Worm (Caenorhabditis elegans) whole organism, L4 larva: ENCODE results near the gene srsx-37.

Experiments used
- F26F4.8 ChIP-seq: fragments of 200-800 bp; sonication (Bioruptor generic); conservative IDR thresholded peaks from 2 replicates; pipeline ENCODE4 v1.3.6; 2022; ENCODE audit warnings: missing genetic modification characterization, missing compliant biosample characterization
- F37D6.2 ChIP-seq: sonication (generic microtip); optimal IDR thresholded peaks from 2 replicates; lab custom pipeline; 2016; ENCODE audit warnings: mild to moderate bottlenecking, missing genetic modification characterization, missing compliant biosample characterization
- F49E8.2 ChIP-seq: sonication (generic microtip); optimal IDR thresholded peaks from 2 replicates; lab custom pipeline; 2016; ENCODE audit warnings: missing compliant biosample characterization, mild to moderate bottlenecking, missing genetic modification characterization, borderline replicate concordance
- R02D3.7 ChIP-seq: fragments of 150-350 bp; sonication (generic microtip); optimal IDR thresholded peaks from 3 replicates; lab custom pipeline; 2014; ENCODE audit warnings: missing biosample characterization, missing genetic modification characterization
- T20F7.1 ChIP-seq: fragments of 200-800 bp; sonication (Bioruptor generic); optimal IDR thresholded peaks from 2 replicates; lab custom pipeline; 2018; ENCODE audit warnings: mild to moderate bottlenecking, missing genetic modification characterization, missing compliant biosample characterization
- T26A8.4 ChIP-seq: fragments of 200-800 bp; sonication (Bioruptor generic); IDR thresholded peaks from 2 replicates; pipeline ENCODE4 v1.3.6; 2022; ENCODE audit warnings: missing genetic modification characterization, missing compliant biosample characterization
- Y105C5A.15 ChIP-seq: fragments of 200-800 bp; sonication (Bioruptor generic); IDR thresholded peaks from 2 replicates; pipeline ENCODE4 v1.3.6; 2022; ENCODE audit warnings: missing genetic modification characterization, missing compliant biosample characterization
- ZK337.2 ChIP-seq: fragments of 200-800 bp; sonication (Bioruptor generic); IDR thresholded peaks from 2 replicates; pipeline ENCODE4 v1.3.6; 2022; ENCODE audit warnings: missing genetic modification reagents, missing genetic modification characterization, missing compliant biosample characterization
- aly-2 ChIP-seq: sonication (generic microtip); optimal IDR thresholded peaks from 2 replicates; lab custom pipeline; 2018; ENCODE audit warnings: missing biosample characterization, missing genetic modification characterization
- ama-1 ChIP-seq: fragments of 150-350 bp; optimal IDR thresholded peaks from 2 replicates; lab custom pipeline; 2014; ENCODE audit warnings: inconsistent platforms, mixed read lengths
- ceh-44 ChIP-seq: fragments of 200-800 bp; sonication (Bioruptor generic); IDR thresholded peaks from 2 replicates; pipeline ENCODE4 v1.3.6; 2022; ENCODE audit warnings: missing genetic modification reagents, missing genetic modification characterization, missing compliant biosample characterization
- ceh-82 ChIP-seq: sonication (generic microtip); optimal IDR thresholded peaks from 2 replicates; lab custom pipeline; 2017; ENCODE audit warnings: missing biosample characterization, missing genetic modification characterization
- dmd-6 ChIP-seq: fragments of 200-800 bp; sonication (Bioruptor generic); IDR thresholded peaks from 2 replicates; pipeline ENCODE4 v1.3.6; 2022; ENCODE audit warnings: missing genetic modification reagents, missing genetic modification characterization, missing compliant biosample characterization
- dpl-1 ChIP-seq: fragments of 150-350 bp; optimal IDR thresholded peaks from 2 replicates; lab custom pipeline; 2014; ENCODE audit warnings: missing biosample characterization, missing genetic modification reagents, missing genetic modification characterization
- dve-1 ChIP-seq: sonication (generic microtip); optimal IDR thresholded peaks from 2 replicates; lab custom pipeline; 2017; ENCODE audit warnings: antibody characterized with exemption, mild to moderate bottlenecking, missing genetic modification characterization, missing compliant biosample characterization; ENCODE audit not compliant: insufficient read depth
- egl-43 ChIP-seq: fragments of 200-800 bp; sonication (Bioruptor generic); IDR thresholded peaks from 2 replicates; pipeline ENCODE4 v1.3.6; 2022; ENCODE audit warnings: missing genetic modification reagents, missing genetic modification characterization, missing compliant biosample characterization
- hif-1 ChIP-seq, 2 experiments: sonication (generic microtip); optimal IDR thresholded peaks; 2 replicates each; lab custom pipeline; 2016 to 2017; ENCODE audit warnings: missing compliant biosample characterization in 2 of 2, missing genetic modification characterization in 2 of 2, missing genetic modification reagents in 2 of 2, missing genotype in 2 of 2, mild to moderate bottlenecking in 1 of 2
- hlh-30 ChIP-seq: sonication (generic microtip); optimal IDR thresholded peaks from 2 replicates; lab custom pipeline; 2017; ENCODE audit warnings: antibody characterized with exemption, mild to moderate bottlenecking, missing genetic modification characterization, missing compliant biosample characterization; ENCODE audit not compliant: insufficient read depth
- hmg-1.1 ChIP-seq: fragments of 200-800 bp; sonication (Bioruptor generic); IDR thresholded peaks from 2 replicates; pipeline ENCODE4 v1.3.6; 2022; ENCODE audit warnings: missing genetic modification reagents, missing genetic modification characterization, missing compliant biosample characterization
- lin-13 ChIP-seq: fragments of 150-350 bp; optimal IDR thresholded peaks from 2 replicates; lab custom pipeline; 2014; ENCODE audit warnings: missing biosample characterization, missing genetic modification reagents, missing genetic modification characterization
- lin-15B ChIP-seq: fragments of 150-350 bp; sonication (generic microtip); optimal IDR thresholded peaks from 3 replicates; lab custom pipeline; 2014; ENCODE audit warnings: missing biosample characterization, missing genetic modification characterization
- madf-5 ChIP-seq, 2 experiments: fragments of 200-800 bp; sonication (Bioruptor generic); IDR thresholded peaks; 2 replicates each; pipeline ENCODE4 v1.3.6; 2022; ENCODE audit warnings: missing compliant biosample characterization in 2 of 2, missing genetic modification characterization in 2 of 2
- mdl-1 ChIP-seq, 2 experiments: fragments of 150-350 bp in 1 of 2; sonication (generic microtip) in 1 of 2; optimal IDR thresholded peaks; 2 replicates each; lab custom pipeline; 2014 to 2017; ENCODE audit warnings: missing biosample characterization in 2 of 2, missing genetic modification characterization in 2 of 2
- mep-1 ChIP-seq: fragments of 150-350 bp; sonication (generic microtip); optimal IDR thresholded peaks from 3 replicates; lab custom pipeline; 2014; ENCODE audit warnings: missing biosample characterization, missing genetic modification characterization
- nhr-10 ChIP-seq: fragments of 150-350 bp; optimal IDR thresholded peaks from 2 replicates; lab custom pipeline; 2014; ENCODE audit warnings: missing biosample characterization, missing genetic modification characterization
- nhr-111 ChIP-seq: fragments of 200-800 bp; sonication (Bioruptor generic); optimal IDR thresholded peaks from 2 replicates; lab custom pipeline; 2018; ENCODE audit warnings: mild to moderate bottlenecking, missing genetic modification characterization, missing compliant biosample characterization
- nhr-237 ChIP-seq: sonication (generic microtip); optimal IDR thresholded peaks from 2 replicates; lab custom pipeline; 2017; ENCODE audit warnings: missing biosample characterization, missing genetic modification characterization
- nhr-42 ChIP-seq: fragments of 200-800 bp; sonication (Bioruptor generic); IDR thresholded peaks from 2 replicates; pipeline ENCODE4 v1.3.6; 2022; ENCODE audit warnings: missing genetic modification characterization, missing compliant biosample characterization
- nhr-76 ChIP-seq: fragments of 150-350 bp; optimal IDR thresholded peaks from 2 replicates; lab custom pipeline; 2014; ENCODE audit warnings: missing biosample characterization, missing genetic modification characterization
- nhr-77 ChIP-seq: fragments of 150-350 bp; optimal IDR thresholded peaks from 2 replicates; lab custom pipeline; 2014; ENCODE audit warnings: missing biosample characterization, missing genetic modification characterization
- sdz-12 ChIP-seq: fragments of 200-800 bp; sonication (Bioruptor generic); optimal IDR thresholded peaks from 2 replicates; lab custom pipeline; 2018; ENCODE audit warnings: mild to moderate bottlenecking, missing genetic modification characterization, missing compliant biosample characterization
- set-16 ChIP-seq: fragments of 200-800 bp; sonication (Bioruptor generic); IDR thresholded peaks from 2 replicates; pipeline ENCODE4 v1.3.6; 2022; ENCODE audit warnings: missing genetic modification reagents, missing genetic modification characterization, missing compliant biosample characterization
- snpc-1.2 ChIP-seq: fragments of 200-800 bp; sonication (Bioruptor generic); IDR thresholded peaks from 2 replicates; pipeline ENCODE4 v1.3.6; 2022; ENCODE audit warnings: missing genetic modification reagents, missing genetic modification characterization, missing compliant biosample characterization
- snpc-4 ChIP-seq: fragments of 150-350 bp; optimal IDR thresholded peaks from 2 replicates; lab custom pipeline; 2014; ENCODE audit warnings: missing biosample characterization, missing genetic modification characterization
- spr-1 ChIP-seq: sonication (generic microtip); optimal IDR thresholded peaks from 2 replicates; lab custom pipeline; 2016; ENCODE audit warnings: mild to moderate bottlenecking, missing genetic modification characterization, missing compliant biosample characterization
- unc-39 ChIP-seq: sonication (generic microtip); optimal IDR thresholded peaks from 2 replicates; lab custom pipeline; 2017; ENCODE audit warnings: missing biosample characterization, missing genetic modification characterization
- zfp-2 ChIP-seq: sonication (generic microtip); optimal IDR thresholded peaks from 2 replicates; lab custom pipeline; 2016; ENCODE audit warnings: mild to moderate bottlenecking, missing genetic modification characterization, missing compliant biosample characterization
- ztf-7 ChIP-seq: fragments of 150-350 bp; optimal IDR thresholded peaks from 2 replicates; lab custom pipeline; 2014; ENCODE audit warnings: missing biosample characterization, missing genetic modification characterization

The srsx-37 gene

ce11 chrV:15298597-15298996 is 39.6 kb upstream of the srsx-37 start, which contains the start of gene cpr-3 (continued):
- TF ChIP-seq dve-1 (tag; lab: Kevin White, UChicago) (peak; percentile 73), ama-1 (lab: Kevin White, UChicago) (no peak), ZK337.2 (GFP tag; lab: Robert Waterston, UW) (no peak), hlh-30 (tag; lab: Kevin White, UChicago) (peak; percentile 49), T26A8.4 (GFP tag; lab: Robert Waterston, UW) (no peak), zfp-2 (tag; lab: Kevin White, UChicago) (no peak), nhr-42 (GFP tag; lab: Robert Waterston, UW) (no peak), unc-39 (tag; lab: Kevin White, UChicago) (no peak), ceh-44 (GFP tag; lab: Robert Waterston, UW) (no peak), snpc-4 (tag; lab: Kevin White, UChicago) (no peak), dmd-6 (GFP tag; lab: Robert Waterston, UW) (peak; percentile 95), nhr-10 (tag; lab: Kevin White, UChicago) (no peak), ceh-82 (no peak), snpc-1.2 (GFP tag; lab: Robert Waterston, UW) (no peak), mdl-1 (tag; optimal IDR thresholded peaks at IDR 0.05; lab: Kevin White, UChicago) (peak in 1 of 2 experiments; percentile 30), ztf-7 (peak; percentile 31), F26F4.8 (GFP tag; lab: Robert Waterston, UW) (no peak), T20F7.1 (GFP tag; lab: Kevin White, UChicago) (no peak), lin-15B (tag; lab: Kevin White, UChicago) (no peak), set-16 (GFP tag; lab: Robert Waterston, UW) (no peak), nhr-111 (GFP tag; lab: Kevin White, UChicago) (no peak), Y105C5A.15 (GFP tag; lab: Robert Waterston, UW) (no peak), sdz-12 (GFP tag; lab: Kevin White, UChicago) (no peak), nhr-237 (tag; lab: Kevin White, UChicago) (no peak), nhr-76 (tag; lab: Kevin White, UChicago) (no peak)

- no peak for TF ChIP-seq madf-5 (GFP tag; IDR thresholded peaks at IDR 0.05; lab: Robert Waterston, UW)
- no peak for TF ChIP-seq zfp-2 (tag; lab: Kevin White, UChicago)
- no peak for TF ChIP-seq R02D3.7 (tag; lab: Kevin White, UChicago)
- no peak for TF ChIP-seq F26F4.8 (GFP tag; lab: Robert Waterston, UW)
- no peak for TF ChIP-seq nhr-10 (tag; lab: Kevin White, UChicago)
- no peak for TF ChIP-seq Y105C5A.15 (GFP tag; lab: Robert Waterston, UW)
- no peak for TF ChIP-seq F49E8.2 (tag; lab: Kevin White, UChicago)
- TF ChIP-seq spr-1 (tag; lab: Kevin White, UChicago): no peak
- no peak for TF ChIP-seq aly-2 (tag; lab: Kevin White, UChicago)
- no peak for TF ChIP-seq lin-13 (GFP tag; lab: Kevin White, UChicago)
- TF ChIP-seq nhr-111 (GFP tag; lab: Kevin White, UChicago): no peak
- TF ChIP-seq nhr-77: no peak
- TF ChIP-seq dpl-1 (GFP tag; lab: Kevin White, UChicago): no peak
- TF ChIP-seq dve-1 (tag; lab: Kevin White, UChicago): no peak
- TF ChIP-seq hmg-1.1 (GFP tag; lab: Robert Waterston, UW): no peak
- TF ChIP-seq hif-1 (tag; optimal IDR thresholded peaks at IDR 0.05; lab: Kevin White, UChicago): no peak
- TF ChIP-seq mep-1: no peak
- TF ChIP-seq F37D6.2 (tag; lab: Kevin White, UChicago): no peak
- no peak for TF ChIP-seq egl-43 (GFP tag; lab: Robert Waterston, UW)
- TF ChIP-seq set-16 (GFP tag; lab: Robert Waterston, UW): no peak
- TF ChIP-seq, all 104 proteins: peak for 0
These were observed 34.9 kb upstream of the srsx-37 start, which contains the start of gene str-96 for ce11 chrV:15293865-15294264. str-96 (minus strand) TSS chrV:15293965.
